Worm (Caenorhabditis elegans) whole organism, L4 larva: ENCODE data around the gene ZK418.5.

ENCODE experiments used
- F10B5.3 ChIP-seq: sonication (generic microtip); optimal IDR thresholded peaks from 2 replicates; lab custom pipeline; 2016; ENCODE audit warnings: mild to moderate bottlenecking, missing genetic modification characterization, missing compliant biosample characterization
- F37D6.2 ChIP-seq: sonication (generic microtip); optimal IDR thresholded peaks from 2 replicates; lab custom pipeline; 2016; ENCODE audit warnings: mild to moderate bottlenecking, missing genetic modification characterization, missing compliant biosample characterization
- F44E2.7 ChIP-seq: fragments of 200-800 bp; sonication (Bioruptor generic); IDR thresholded peaks from 2 replicates; pipeline ENCODE4 v2.1.2; 2022; ENCODE audit warnings: missing genetic modification characterization, missing compliant biosample characterization
- F49E8.2 ChIP-seq: sonication (generic microtip); optimal IDR thresholded peaks from 2 replicates; lab custom pipeline; 2016; ENCODE audit warnings: missing compliant biosample characterization, mild to moderate bottlenecking, missing genetic modification characterization, borderline replicate concordance
- T20F7.1 ChIP-seq: fragments of 200-800 bp; sonication (Bioruptor generic); optimal IDR thresholded peaks from 2 replicates; lab custom pipeline; 2018; ENCODE audit warnings: mild to moderate bottlenecking, missing genetic modification characterization, missing compliant biosample characterization
- ama-1 ChIP-seq: fragments of 150-350 bp; optimal IDR thresholded peaks from 2 replicates; lab custom pipeline; 2014; ENCODE audit warnings: inconsistent platforms, mixed read lengths
- attf-4 ChIP-seq: sonication (generic microtip); optimal IDR thresholded peaks from 3 replicates; lab custom pipeline; 2017; ENCODE audit warnings: missing biosample characterization, missing genetic modification characterization
- ceh-20 ChIP-seq: fragments of 200-800 bp; sonication (Bioruptor generic); IDR thresholded peaks from 2 replicates; pipeline ENCODE4 v1.3.6; 2022; ENCODE audit warnings: missing genetic modification reagents, missing genetic modification characterization, missing compliant biosample characterization
- ceh-32 ChIP-seq: sonication (generic microtip); optimal IDR thresholded peaks from 2 replicates; lab custom pipeline; 2016; ENCODE audit warnings: mild to moderate bottlenecking, missing genetic modification characterization, missing compliant biosample characterization; ENCODE audit not compliant: poor library complexity
- ceh-82 ChIP-seq: sonication (generic microtip); optimal IDR thresholded peaks from 2 replicates; lab custom pipeline; 2017; ENCODE audit warnings: missing biosample characterization, missing genetic modification characterization
- ctbp-1 ChIP-seq: fragments of 200-800 bp; sonication (Bioruptor generic); IDR thresholded peaks from 2 replicates; pipeline ENCODE4 v1.3.6; 2022; ENCODE audit warnings: missing genetic modification reagents, missing genetic modification characterization, missing compliant biosample characterization
- daf-12 ChIP-seq: fragments of 150-350 bp; optimal IDR thresholded peaks from 2 replicates; lab custom pipeline; 2014; ENCODE audit warnings: missing biosample characterization, missing genetic modification reagents, missing genetic modification characterization
- daf-19 ChIP-seq: fragments of 200-800 bp; sonication (Bioruptor generic); conservative IDR thresholded peaks from 2 replicates; pipeline ENCODE4 v1.3.6; 2022; ENCODE audit warnings: missing genetic modification characterization, missing compliant biosample characterization
- daf-8 ChIP-seq: fragments of 200-800 bp; sonication (Bioruptor generic); IDR thresholded peaks from 2 replicates; pipeline ENCODE4 v1.3.6; 2022; ENCODE audit warnings: missing genetic modification characterization, missing compliant biosample characterization
- dmd-6 ChIP-seq: fragments of 200-800 bp; sonication (Bioruptor generic); IDR thresholded peaks from 2 replicates; pipeline ENCODE4 v1.3.6; 2022; ENCODE audit warnings: missing genetic modification reagents, missing genetic modification characterization, missing compliant biosample characterization
- dmd-8 ChIP-seq: fragments of 200-800 bp; sonication (Bioruptor generic); IDR thresholded peaks from 2 replicates; pipeline ENCODE4 v1.3.6; 2022; ENCODE audit warnings: missing genetic modification characterization, missing compliant biosample characterization
- dpl-1 ChIP-seq: fragments of 150-350 bp; optimal IDR thresholded peaks from 2 replicates; lab custom pipeline; 2014; ENCODE audit warnings: missing biosample characterization, missing genetic modification reagents, missing genetic modification characterization
- dve-1 ChIP-seq: sonication (generic microtip); optimal IDR thresholded peaks from 2 replicates; lab custom pipeline; 2017; ENCODE audit warnings: antibody characterized with exemption, mild to moderate bottlenecking, missing genetic modification characterization, missing compliant biosample characterization; ENCODE audit not compliant: insufficient read depth
- egl-43 ChIP-seq: fragments of 200-800 bp; sonication (Bioruptor generic); IDR thresholded peaks from 2 replicates; pipeline ENCODE4 v1.3.6; 2022; ENCODE audit warnings: missing genetic modification reagents, missing genetic modification characterization, missing compliant biosample characterization
- fkh-10 ChIP-seq: fragments of 150-350 bp; optimal IDR thresholded peaks from 2 replicates; lab custom pipeline; 2014; ENCODE audit warnings: missing biosample characterization, missing genetic modification reagents, missing genetic modification characterization
- lin-15B ChIP-seq: fragments of 150-350 bp; sonication (generic microtip); optimal IDR thresholded peaks from 3 replicates; lab custom pipeline; 2014; ENCODE audit warnings: missing biosample characterization, missing genetic modification characterization
- lin-29 ChIP-seq: fragments of 200-800 bp; sonication (Bioruptor generic); IDR thresholded peaks from 2 replicates; pipeline ENCODE4 v1.3.6; 2022; ENCODE audit warnings: missing genetic modification reagents, missing genetic modification characterization, missing compliant biosample characterization
- lin-38 ChIP-seq: fragments of 200-800 bp; sonication (Bioruptor generic); IDR thresholded peaks from 2 replicates; pipeline ENCODE4 v1.3.6; 2022; ENCODE audit warnings: missing genetic modification reagents, missing genetic modification characterization, missing compliant biosample characterization
- lin-39 ChIP-seq: fragments of 150-350 bp; optimal IDR thresholded peaks from 2 replicates; lab custom pipeline; 2014; ENCODE audit warnings: missing biosample characterization, missing genetic modification reagents, missing genetic modification characterization
- madf-5 ChIP-seq, 2 experiments: fragments of 200-800 bp; sonication (Bioruptor generic); IDR thresholded peaks; 2 replicates each; pipeline ENCODE4 v1.3.6; 2022; ENCODE audit warnings: missing compliant biosample characterization in 2 of 2, missing genetic modification characterization in 2 of 2
- madf-9 ChIP-seq: fragments of 200-800 bp; sonication (Bioruptor generic); conservative IDR thresholded peaks from 2 replicates; pipeline ENCODE4 v1.3.6; 2022; ENCODE audit warnings: missing genetic modification reagents, missing genetic modification characterization, missing compliant biosample characterization
- mdt-29 ChIP-seq: fragments of 200-800 bp; sonication (Bioruptor generic); IDR thresholded peaks from 2 replicates; pipeline ENCODE4 v1.3.6; 2022; ENCODE audit warnings: missing genetic modification reagents, missing genetic modification characterization, missing compliant biosample characterization
- mes-2 ChIP-seq: sonication (generic microtip); optimal IDR thresholded peaks from 2 replicates; lab custom pipeline; 2016; ENCODE audit warnings: missing genotype, mild to moderate bottlenecking, missing genetic modification characterization, missing compliant biosample characterization; ENCODE audit not compliant: poor library complexity, severe bottlenecking
- nhr-10 ChIP-seq: fragments of 150-350 bp; optimal IDR thresholded peaks from 2 replicates; lab custom pipeline; 2014; ENCODE audit warnings: missing biosample characterization, missing genetic modification characterization
- nhr-6 ChIP-seq: fragments of 150-350 bp; optimal IDR thresholded peaks from 2 replicates; lab custom pipeline; 2014; ENCODE audit warnings: missing biosample characterization, missing genetic modification characterization
- php-3 ChIP-seq: fragments of 200-800 bp; sonication (Bioruptor generic); IDR thresholded peaks from 2 replicates; pipeline ENCODE4 v1.3.6; 2022; ENCODE audit warnings: missing genetic modification reagents, missing genetic modification characterization, missing compliant biosample characterization
- pqm-1 ChIP-seq: sonication (generic microtip); optimal IDR thresholded peaks from 2 replicates; lab custom pipeline; 2017; ENCODE audit warnings: missing biosample characterization, missing genetic modification characterization
- saeg-2 ChIP-seq: fragments of 200-800 bp; sonication (Bioruptor generic); IDR thresholded peaks from 2 replicates; pipeline ENCODE4 v1.3.6; 2022; ENCODE audit warnings: missing genetic modification reagents, missing genetic modification characterization, missing compliant biosample characterization
- snpc-1.2 ChIP-seq: fragments of 200-800 bp; sonication (Bioruptor generic); IDR thresholded peaks from 2 replicates; pipeline ENCODE4 v1.3.6; 2022; ENCODE audit warnings: missing genetic modification reagents, missing genetic modification characterization, missing compliant biosample characterization
- vab-7 ChIP-seq: fragments of 200-800 bp; sonication (Bioruptor generic); IDR thresholded peaks from 2 replicates; pipeline ENCODE4 v1.3.6; 2022; ENCODE audit warnings: missing genetic modification reagents, missing genetic modification characterization, missing compliant biosample characterization
- zip-11 ChIP-seq: fragments of 200-800 bp; sonication (Bioruptor generic); IDR thresholded peaks from 2 replicates; pipeline ENCODE4 v1.3.6; 2022; ENCODE audit warnings: missing genetic modification characterization, missing compliant biosample characterization

The ZK418.5 gene

ce11 chrIII:7078737-7079136 is 5.1 kb upstream of the ZK418.5 start, which contains the start of gene ZK418.6:
Gene ZK418.6 (minus strand): TSS chrIII:7078837.
- no peak for TF ChIP-seq madf-9 (GFP tag; lab: Robert Waterston, UW)
- TF ChIP-seq nhr-10, result no peak
- TF ChIP-seq saeg-2, result no peak
- no peak for TF ChIP-seq lin-29
- TF ChIP-seq snpc-1.2 (GFP tag; lab: Robert Waterston, UW), result no peak
- TF ChIP-seq daf-8 (GFP tag; lab: Robert Waterston, UW), result no peak
- no peak for TF ChIP-seq F44E2.7
- no peak for TF ChIP-seq lin-15B (tag; lab: Kevin White, UChicago)
- no peak for TF ChIP-seq ama-1 (lab: Kevin White, UChicago)
- TF ChIP-seq dve-1 (tag; lab: Kevin White, UChicago), result no peak
- no peak for TF ChIP-seq dmd-8 (GFP tag; lab: Robert Waterston, UW)

ce11 chrIII:7076386-7076785 is 2.7 kb upstream of the ZK418.5 start, which contains the start of gene ZK418.13:
Gene ZK418.13 (minus strand): TSS chrIII:7076486.
- TF ChIP-seq ceh-20 (GFP tag; lab: Robert Waterston, UW) (no peak), egl-43 (GFP tag; lab: Robert Waterston, UW) (no peak), F10B5.3 (tag; lab: Kevin White, UChicago) (no peak), madf-5 (GFP tag; IDR thresholded peaks at IDR 0.05; lab: Robert Waterston, UW) (no peak), T20F7.1 (GFP tag; lab: Kevin White, UChicago) (no peak), ceh-32 (no peak), ctbp-1 (GFP tag; lab: Robert Waterston, UW) (no peak), daf-12 (tag; lab: Kevin White, UChicago) (no peak), F49E8.2 (tag; lab: Kevin White, UChicago) (no peak), lin-39 (no peak), mdt-29 (GFP tag; lab: Robert Waterston, UW) (no peak), dmd-6 (GFP tag; lab: Robert Waterston, UW) (no peak), zip-11 (no peak), mes-2 (tag; lab: Kevin White, UChicago) (no peak), F37D6.2 (tag; lab: Kevin White, UChicago) (no peak), dpl-1 (GFP tag; lab: Kevin White, UChicago) (no peak), vab-7 (GFP tag; lab: Robert Waterston, UW) (no peak)

- TF ChIP-seq fkh-10 (GFP tag; lab: Kevin White, UChicago), result no peak
- peak; percentile 44; the same call in 1 of the 2 replicates for TF ChIP-seq lin-38 (GFP tag; lab: Robert Waterston, UW)
Measured at ce11 chrIII:7072452-7072851, 1.2 kb downstream of the ZK418.5 start, which contains the start of gene lin-37. Gene lin-37 (minus strand): TSS chrIII:7072552.

ce11 chrIII:7069981-7070380 is 3.7 kb downstream of the ZK418.5 start, which contains the start of gene tmem-17:
Gene tmem-17 (plus strand): TSS chrIII:7070281.
- TF ChIP-seq F10B5.3 (tag; lab: Kevin White, UChicago) (no peak), ceh-82 (no peak), lin-29 (no peak), php-3 (no peak), lin-39 (no peak), nhr-6 (no peak), attf-4 (tag; lab: Kevin White, UChicago) (no peak), daf-19 (GFP tag; lab: Robert Waterston, UW) (no peak), pqm-1 (no peak)
- TF ChIP-seq, all 104 proteins: peak for 0
